Worm (Caenorhabditis elegans): ENCODE results near the gene sto-5.

ce11 chrX:16784038-16784437, 41.2 kb downstream of the sto-5 start:
- TF ChIP-seq pros-1 (tag; optimal IDR thresholded peaks at IDR 0.05): no peak
- TF ChIP-seq pqm-1 (tag; optimal IDR thresholded peaks at IDR 0.05): no peak
- no peak for TF ChIP-seq ceh-30 (tag; optimal IDR thresholded peaks at IDR 0.05)
- TF ChIP-seq ceh-24 (tag; optimal IDR thresholded peaks at IDR 0.05): no peak
- no peak for TF ChIP-seq F13H6.1 (tag; optimal IDR thresholded peaks at IDR 0.05)
- TF ChIP-seq tbx-2 (tag; optimal IDR thresholded peaks at IDR 0.05): no peak
- no peak for TF ChIP-seq ama-1 (optimal IDR thresholded peaks at IDR 0.05)
- no peak for TF ChIP-seq dve-1 (tag; optimal IDR thresholded peaks at IDR 0.05)
- no peak for TF ChIP-seq nhr-11 (tag; optimal IDR thresholded peaks at IDR 0.05)
- no peak for TF ChIP-seq hlh-13 (GFP tag; optimal IDR thresholded peaks at IDR 0.05)
- no peak for TF ChIP-seq lin-11 (tag; optimal IDR thresholded peaks at IDR 0.05)
- no peak for TF ChIP-seq nhr-232 (tag; optimal IDR thresholded peaks at IDR 0.05)
- no peak for TF ChIP-seq gmeb-2 (tag; optimal IDR thresholded peaks at IDR 0.05)
- TF ChIP-seq pag-3 (tag; optimal IDR thresholded peaks at IDR 0.05; ENCODE audit: borderline replicate concordance): no peak

Data from whole organism, late embryonic.